Fruit fly (Drosophila melanogaster) whole organism, prepupa: Measurements from ENCODE around the gene Dnz1.

Source experiments
- Blimp-1 ChIP-seq: fragments of 200-800 bp; sonication (Bioruptor generic); optimal IDR thresholded peaks from 3 replicates; lab custom pipeline; 2017; ENCODE audit warnings: missing biosample characterization, missing genetic modification characterization, mild to moderate bottlenecking, moderate library complexity, missing genetic modification reagents
- CG10669 ChIP-seq: fragments of 200-800 bp; sonication (Bioruptor generic); optimal IDR thresholded peaks from 3 replicates; lab custom pipeline; 2018; ENCODE audit warnings: missing biosample characterization, mild to moderate bottlenecking, missing genetic modification characterization, moderate library complexity
- CG11294 ChIP-seq: fragments of 200-800 bp; sonication (Bioruptor generic); IDR thresholded peaks from 2 replicates; pipeline ENCODE4 v1.3.6; 2022; ENCODE audit warnings: missing biosample characterization, missing genetic modification characterization
- CG11762 ChIP-seq: fragments of 200-800 bp; sonication (Bioruptor generic); optimal IDR thresholded peaks from 3 replicates; lab custom pipeline; 2016; ENCODE audit warnings: missing biosample characterization, missing genetic modification characterization; ENCODE audit not compliant: insufficient read depth
- CG11902 ChIP-seq: fragments of 200-800 bp; sonication (Bioruptor generic); optimal IDR thresholded peaks from 3 replicates; lab custom pipeline; 2016; ENCODE audit warnings: missing biosample characterization, missing genetic modification characterization
- CG1621 ChIP-seq: fragments of 200-800 bp; sonication (Bioruptor generic); optimal IDR thresholded peaks from 3 replicates; lab custom pipeline; 2018; ENCODE audit warnings: missing biosample characterization, mild to moderate bottlenecking, missing genetic modification characterization
- CG16779 ChIP-seq: fragments of 200-800 bp; sonication (Bioruptor generic); optimal IDR thresholded peaks from 3 replicates; lab custom pipeline; 2017; ENCODE audit warnings: missing biosample characterization, mild to moderate bottlenecking, missing genetic modification characterization
- CG3032 ChIP-seq: fragments of 200-800 bp; optimal IDR thresholded peaks from 2 replicates; lab custom pipeline; 2019; ENCODE audit warnings: missing biosample characterization, mild to moderate bottlenecking, missing genetic modification characterization, moderate library complexity
- CG31627 ChIP-seq: fragments of 200-800 bp; sonication (Bioruptor generic); optimal IDR thresholded peaks from 3 replicates; lab custom pipeline; 2016; ENCODE audit warnings: missing biosample characterization, missing genetic modification characterization
- CG32006 ChIP-seq: fragments of 200-800 bp; sonication (Bioruptor generic); optimal IDR thresholded peaks from 3 replicates; lab custom pipeline; 2017; ENCODE audit warnings: missing biosample characterization, mild to moderate bottlenecking, missing genetic modification characterization
- CG34406 ChIP-seq: fragments of 200-800 bp; sonication (Bioruptor generic); optimal IDR thresholded peaks from 3 replicates; lab custom pipeline; 2016; ENCODE audit warnings: missing biosample characterization, missing genetic modification characterization
- CG4318 ChIP-seq: fragments of 200-800 bp; sonication (Bioruptor generic); optimal IDR thresholded peaks from 3 replicates; lab custom pipeline; 2017; ENCODE audit warnings: missing biosample characterization, mild to moderate bottlenecking, missing genetic modification characterization
- CG6163 ChIP-seq: fragments of 200-800 bp; sonication (Bioruptor generic); IDR thresholded peaks from 3 replicates; pipeline ENCODE4 v1.3.6; 2022; ENCODE audit warnings: missing biosample characterization, missing genetic modification characterization
- CG6276 ChIP-seq: fragments of 200-800 bp; sonication (Bioruptor generic); optimal IDR thresholded peaks from 2 replicates; lab custom pipeline; 2017; ENCODE audit warnings: missing biosample characterization, mild to moderate bottlenecking, missing genetic modification characterization
- CG6792 ChIP-seq: fragments of 200-800 bp; sonication (Bioruptor generic); optimal IDR thresholded peaks from 3 replicates; lab custom pipeline; 2016; ENCODE audit warnings: missing biosample characterization, missing genetic modification characterization
- CG6808 ChIP-seq: fragments of 200-800 bp; sonication (Bioruptor generic); optimal IDR thresholded peaks from 3 replicates; lab custom pipeline; 2017; ENCODE audit warnings: missing biosample characterization, missing genetic modification characterization, mild to moderate bottlenecking, moderate library complexity, missing genetic modification reagents
- CG6854 ChIP-seq: fragments of 200-800 bp; sonication (Bioruptor generic); optimal IDR thresholded peaks from 2 replicates; lab custom pipeline; 2017; ENCODE audit warnings: missing biosample characterization, mild to moderate bottlenecking, missing genetic modification characterization
- CG7368 ChIP-seq: fragments of 200-800 bp; sonication (Bioruptor generic); optimal IDR thresholded peaks from 3 replicates; lab custom pipeline; 2016; ENCODE audit warnings: missing biosample characterization, missing genetic modification characterization
- CG8119 ChIP-seq: fragments of 200-800 bp; sonication (Bioruptor generic); IDR thresholded peaks from 3 replicates; pipeline ENCODE4 v1.3.6; 2022; ENCODE audit warnings: missing biosample characterization, missing genetic modification characterization
- CG8319 ChIP-seq: fragments of 200-800 bp; sonication (Bioruptor generic); optimal IDR thresholded peaks from 3 replicates; lab custom pipeline; 2016; ENCODE audit warnings: missing biosample characterization, missing genetic modification characterization
- CG9139 ChIP-seq: fragments of 200-800 bp; sonication (Bioruptor generic); optimal IDR thresholded peaks from 3 replicates; lab custom pipeline; 2017; ENCODE audit warnings: missing biosample characterization, mild to moderate bottlenecking, missing genetic modification characterization
- Eip78C ChIP-seq: fragments of 200-800 bp; sonication (Bioruptor generic); peaks from one replicate; lab custom pipeline; 2016; ENCODE audit warnings: missing biosample characterization, missing genetic modification characterization
- Hr38 ChIP-seq: sonication (Bioruptor generic); optimal IDR thresholded peaks from 2 replicates; lab custom pipeline; 2016; ENCODE audit warnings: missing biosample characterization, missing genetic modification characterization
- Hr39 ChIP-seq: fragments of 200-800 bp; sonication (Bioruptor generic); optimal IDR thresholded peaks from 2 replicates; lab custom pipeline; 2016; ENCODE audit warnings: missing biosample characterization, missing genetic modification characterization
- Lpt ChIP-seq: fragments of 200-800 bp; sonication (Bioruptor generic); optimal IDR thresholded peaks from 3 replicates; lab custom pipeline; 2016; ENCODE audit warnings: missing biosample characterization, missing genetic modification characterization
- Met ChIP-seq: fragments of 200-800 bp; sonication (Bioruptor generic); optimal IDR thresholded peaks from 3 replicates; lab custom pipeline; 2016; ENCODE audit warnings: missing biosample characterization, missing genetic modification characterization
- OdsH ChIP-seq: fragments of 200-800 bp; sonication (Bioruptor generic); optimal IDR thresholded peaks from 3 replicates; lab custom pipeline; 2016; ENCODE audit warnings: missing biosample characterization, missing genetic modification characterization
- Smox ChIP-seq: fragments of 200-800 bp; sonication (Bioruptor generic); optimal IDR thresholded peaks from 3 replicates; lab custom pipeline; 2016; ENCODE audit warnings: missing biosample characterization, missing genetic modification characterization
- Sox102F ChIP-seq: fragments of 200-800 bp; sonication (Bioruptor generic); optimal IDR thresholded peaks from 2 replicates; lab custom pipeline; 2016; ENCODE audit warnings: missing biosample characterization, mild to moderate bottlenecking, missing genetic modification characterization
- Sox14 ChIP-seq: fragments of 200-800 bp; sonication (Bioruptor generic); optimal IDR thresholded peaks from 3 replicates; lab custom pipeline; 2016; ENCODE audit warnings: missing biosample characterization, missing genetic modification characterization
- Sox15 ChIP-seq: fragments of 200-800 bp; sonication (Bioruptor generic); optimal IDR thresholded peaks from 3 replicates; lab custom pipeline; 2016; ENCODE audit warnings: missing biosample characterization, missing genetic modification characterization
- acj6 ChIP-seq: fragments of 200-800 bp; sonication (Bioruptor generic); optimal IDR thresholded peaks from 3 replicates; lab custom pipeline; 2016; ENCODE audit warnings: missing biosample characterization, missing genetic modification characterization
- dsx ChIP-seq: fragments of 200-800 bp; optimal IDR thresholded peaks from 3 replicates; lab custom pipeline; 2019; ENCODE audit warnings: missing biosample characterization, mild to moderate bottlenecking, missing genetic modification characterization, moderate library complexity; ENCODE audit not compliant: poor library complexity, severe bottlenecking
- eg ChIP-seq: fragments of 200-800 bp; sonication (Bioruptor generic); IDR thresholded peaks from 3 replicates; pipeline ENCODE4 v1.3.6; 2022; ENCODE audit warnings: missing biosample characterization, missing genetic modification characterization
- esn ChIP-seq: fragments of 200-800 bp; sonication (Bioruptor generic); optimal IDR thresholded peaks from 2 replicates; lab custom pipeline; 2016; ENCODE audit warnings: missing biosample characterization, mild to moderate bottlenecking, missing genetic modification characterization, moderate library complexity
- fd85E ChIP-seq: fragments of 200-800 bp; sonication (Bioruptor generic); optimal IDR thresholded peaks from 3 replicates; lab custom pipeline; 2016; ENCODE audit warnings: missing biosample characterization, missing genetic modification characterization
- fkh ChIP-seq: fragments of 200-800 bp; sonication (Bioruptor generic); optimal IDR thresholded peaks from 3 replicates; lab custom pipeline; 2017; ENCODE audit warnings: missing biosample characterization, mild to moderate bottlenecking, missing genetic modification characterization, moderate library complexity
- lz ChIP-seq: fragments of 200-800 bp; sonication (Bioruptor generic); optimal IDR thresholded peaks from 3 replicates; lab custom pipeline; 2016; ENCODE audit warnings: missing biosample characterization, missing genetic modification characterization
- net ChIP-seq: fragments of 200-800 bp; sonication (Bioruptor generic); optimal IDR thresholded peaks from 3 replicates; lab custom pipeline; 2016; ENCODE audit warnings: missing biosample characterization, missing genetic modification characterization
- pdm3 ChIP-seq: fragments of 200-800 bp; sonication (Bioruptor generic); optimal IDR thresholded peaks from 3 replicates; lab custom pipeline; 2016; ENCODE audit warnings: missing biosample characterization, missing genetic modification characterization
- salr ChIP-seq, 2 experiments: fragments of 200-800 bp; sonication (Bioruptor generic); optimal IDR thresholded peaks; 3 replicates each; lab custom pipeline; 2016 to 2018; ENCODE audit warnings: missing biosample characterization in 2 of 2, missing genetic modification characterization in 2 of 2, mild to moderate bottlenecking in 1 of 2
- ss ChIP-seq, 2 experiments: fragments of 200-800 bp; sonication (Bioruptor generic); optimal IDR thresholded peaks; 2 replicates in 1 of 2; 3 replicates in 1 of 2; lab custom pipeline; 2017 to 2018; ENCODE audit warnings: mild to moderate bottlenecking in 2 of 2, missing biosample characterization in 2 of 2, missing genetic modification characterization in 2 of 2, moderate library complexity in 1 of 2
- svp ChIP-seq: fragments of 200-800 bp; sonication (Bioruptor generic); peaks from one replicate; lab custom pipeline; 2016; ENCODE audit warnings: missing biosample characterization, missing genetic modification characterization
- vri ChIP-seq: fragments of 200-800 bp; sonication (Bioruptor generic); optimal IDR thresholded peaks from 3 replicates; lab custom pipeline; 2016; ENCODE audit warnings: missing biosample characterization, mild to moderate bottlenecking, missing genetic modification characterization

Dnz1 gene

dm6 chr2L:10851336-10851862 is 5.0 kb downstream of the Dnz1 start:
- peak; percentile 11 for TF ChIP-seq Eip78C (GFP tag; lab: Kevin White, UChicago)
- TF ChIP-seq Lpt = no peak
- no peak for TF ChIP-seq CG6276 (GFP tag; lab: Kevin White, UChicago)

- TF ChIP-seq dsx (GFP tag; lab: Kevin White, UChicago) (no peak), CG11294 (no peak), svp (GFP tag; lab: Kevin White, UChicago) (peak; percentile 26), vri (GFP tag; lab: Kevin White, UChicago) (peak; percentile 96), ss (GFP tag; optimal IDR thresholded peaks at IDR 0.05; lab: Kevin White, UChicago) (peak; percentile 21 to 29), lz (peak; percentile 13), Eip78C (GFP tag; lab: Kevin White, UChicago) (peak; percentile 69), CG9139 (GFP tag; lab: Kevin White, UChicago) (peak; percentile 17), CG4318 (GFP tag; lab: Kevin White, UChicago) (no peak), Sox14 (GFP tag; lab: Kevin White, UChicago) (peak; percentile 11), esn (peak; percentile 39), CG6854 (peak; percentile 13), Met (GFP tag; lab: Kevin White, UChicago) (no peak)
These were observed 6.0 kb downstream of the Dnz1 start, which contains the start of gene porin for dm6 chr2L:10850320-10850990. TSS of gene porin (minus strand) at chr2L:10850848.

- TF ChIP-seq CG8319 (GFP tag; lab: Kevin White, UChicago) (no peak), OdsH (GFP tag; lab: Kevin White, UChicago) (no peak), CG8119 (GFP tag; lab: Robert Waterston, UW) (peak; percentile 69; the same call in 2 of the 3 replicates), ss (GFP tag; optimal IDR thresholded peaks at IDR 0.05; lab: Kevin White, UChicago) (no peak), Sox102F (GFP tag; lab: Kevin White, UChicago) (no peak), CG11902 (GFP tag; lab: Kevin White, UChicago) (no peak), CG6808 (no peak), Hr39 (no peak), CG10669 (GFP tag; lab: Kevin White, UChicago) (no peak), Sox14 (GFP tag; lab: Kevin White, UChicago) (no peak), pdm3 (GFP tag; lab: Kevin White, UChicago) (no peak), CG6276 (GFP tag; lab: Kevin White, UChicago) (peak; percentile 70), Hr38 (GFP tag; lab: Kevin White, UChicago) (no peak), Sox15 (GFP tag; lab: Kevin White, UChicago) (no peak), net (GFP tag; lab: Kevin White, UChicago) (peak; percentile 66), salr (GFP tag; optimal IDR thresholded peaks at IDR 0.05; lab: Kevin White, UChicago) (peak in 1 of 2 experiments; percentile 71), dsx (GFP tag; lab: Kevin White, UChicago) (no peak), fkh (no peak), CG3032 (tag; lab: Kevin White, UChicago) (no peak), CG6854 (no peak), Blimp-1 (GFP tag; lab: Kevin White, UChicago) (no peak), eg (GFP tag; lab: Robert Waterston, UW) (peak; percentile 82), CG7368 (no peak), CG11762 (no peak), CG4318 (GFP tag; lab: Kevin White, UChicago) (peak; percentile 50), CG6163 (peak; percentile 64), fd85E (GFP tag; lab: Kevin White, UChicago) (no peak), Met (GFP tag; lab: Kevin White, UChicago) (no peak), Smox (GFP tag; lab: Kevin White, UChicago) (no peak), CG31627 (GFP tag; lab: Kevin White, UChicago) (no peak), svp (GFP tag; lab: Kevin White, UChicago) (no peak), CG34406 (GFP tag; lab: Kevin White, UChicago) (peak; percentile 49), acj6 (GFP tag; lab: Kevin White, UChicago) (no peak), CG9139 (GFP tag; lab: Kevin White, UChicago) (no peak), CG16779 (no peak), CG32006 (GFP tag; lab: Kevin White, UChicago) (peak; percentile 81), CG6792 (GFP tag; lab: Kevin White, UChicago) (peak; percentile 7), CG1621 (no peak)
These were observed 6.8 kb downstream of the Dnz1 start, which contains the start of gene SmydA-3 for dm6 chr2L:10849511-10850191. TSS of gene SmydA-3 (plus strand) at chr2L:10850141.
